Fruit fly (Drosophila melanogaster) whole organism, embryonic: Measurements from ENCODE around the gene CG8814.
A peak's percentile ranks its signal among the peaks of the same experiment; 100 is the strongest.

Experiments
- Atf3 ChIP-seq: fragments of 200-800 bp; sonication (Bioruptor generic); optimal IDR thresholded peaks from 3 replicates; lab custom pipeline; 2016; ENCODE audit warnings: missing biosample characterization, missing genetic modification characterization
- CG10267 ChIP-seq: fragments of 200-800 bp; sonication (Bioruptor generic); optimal IDR thresholded peaks from 2 replicates; lab custom pipeline; 2018; ENCODE audit warnings: missing biosample characterization, mild to moderate bottlenecking, missing genetic modification characterization, moderate library complexity
- CG11085 ChIP-seq: fragments of 200-800 bp; sonication (Bioruptor generic); IDR thresholded peaks from 2 replicates; pipeline ENCODE4 v1.3.6; 2022; ENCODE audit warnings: missing biosample characterization, missing genetic modification characterization
- CG14441 ChIP-seq: fragments of 200-800 bp; sonication (Bioruptor generic); IDR thresholded peaks from 2 replicates; pipeline ENCODE4 v1.3.6; 2022; ENCODE audit warnings: missing biosample characterization, missing genetic modification characterization
- CG15269 ChIP-seq: fragments of 200-800 bp; sonication (Bioruptor generic); optimal IDR thresholded peaks from 2 replicates; lab custom pipeline; 2018; ENCODE audit warnings: missing biosample characterization, mild to moderate bottlenecking, missing genetic modification characterization, moderate library complexity
- CG1792 ChIP-seq: fragments of 200-800 bp; sonication (Bioruptor generic); optimal IDR thresholded peaks from 2 replicates; lab custom pipeline; 2016; ENCODE audit warnings: missing biosample characterization, missing genetic modification characterization
- CG2129 ChIP-seq: fragments of 200-800 bp; sonication (Bioruptor generic); IDR thresholded peaks from 2 replicates; pipeline ENCODE4 v1.3.6; 2022; ENCODE audit warnings: missing biosample characterization, missing genetic modification characterization; ENCODE audit not compliant: partially characterized antibody
- CG31441 ChIP-seq: fragments of 200-800 bp; sonication (Bioruptor generic); IDR thresholded peaks from 2 replicates; pipeline ENCODE4 v1.3.6; 2022; ENCODE audit warnings: missing biosample characterization, missing genetic modification characterization
- CG34376 ChIP-seq: fragments of 200-800 bp; sonication (Bioruptor generic); optimal IDR thresholded peaks from 2 replicates; lab custom pipeline; 2018; ENCODE audit warnings: missing biosample characterization, mild to moderate bottlenecking, missing genetic modification characterization
- CG3726 ChIP-seq: fragments of 200-800 bp; sonication (Bioruptor generic); IDR thresholded peaks from 3 replicates; pipeline ENCODE4, ENCODE4 v1.3.6; 2022; ENCODE audit warnings: missing biosample characterization, missing genetic modification characterization
- CG4424 ChIP-seq: fragments of 200-800 bp; sonication (Bioruptor generic); optimal IDR thresholded peaks from 3 replicates; lab custom pipeline; 2016; ENCODE audit warnings: missing biosample characterization, missing genetic modification characterization
- CG7963 ChIP-seq: fragments of 200-800 bp; sonication (Bioruptor generic); IDR thresholded peaks from 3 replicates; pipeline ENCODE4 v1.3.6; 2022; ENCODE audit warnings: missing biosample characterization, missing genetic modification characterization; ENCODE audit not compliant: partially characterized antibody
- CG8290 ChIP-seq, 3 experiments: fragments of 200-800 bp; sonication (Bioruptor generic); optimal IDR thresholded peaks; 2 replicates each; lab custom pipeline; 2016 to 2019; ENCODE audit warnings: missing biosample characterization in 3 of 3, missing genetic modification characterization in 3 of 3, mild to moderate bottlenecking in 2 of 3, moderate library complexity in 1 of 3
- CG9797 ChIP-seq: fragments of 200-800 bp; sonication (Bioruptor generic); optimal IDR thresholded peaks from 3 replicates; lab custom pipeline; 2018; ENCODE audit warnings: missing biosample characterization, mild to moderate bottlenecking, missing genetic modification characterization
- CG9817 ChIP-seq: fragments of 200-800 bp; sonication (Bioruptor generic); optimal IDR thresholded peaks from 2 replicates; lab custom pipeline; 2018; ENCODE audit warnings: missing biosample characterization, mild to moderate bottlenecking, missing genetic modification characterization, moderate library complexity
- Chrac-16 ChIP-seq: fragments of 200-800 bp; sonication (Bioruptor generic); optimal IDR thresholded peaks from 3 replicates; lab custom pipeline; 2016; ENCODE audit warnings: missing biosample characterization, missing genetic modification characterization
- CoRest ChIP-seq: fragments of 200-800 bp; sonication (Bioruptor generic); optimal IDR thresholded peaks from 3 replicates; lab custom pipeline; 2018; ENCODE audit warnings: missing biosample characterization, mild to moderate bottlenecking, missing genetic modification characterization, moderate library complexity
- D19B ChIP-seq: fragments of 200-800 bp; sonication (Bioruptor generic); optimal IDR thresholded peaks from 2 replicates; lab custom pipeline; 2017; ENCODE audit warnings: missing biosample characterization, mild to moderate bottlenecking, missing genetic modification characterization
- Dref ChIP-seq: fragments of 200-800 bp; sonication (Bioruptor generic); IDR thresholded peaks from 2 replicates; pipeline ENCODE4 v1.3.6; 2022; ENCODE audit warnings: missing biosample characterization, missing genetic modification characterization
- E2f1 ChIP-seq: fragments of 200-800 bp; sonication (Bioruptor generic); IDR thresholded peaks from 2 replicates; pipeline ENCODE4 v1.3.6; 2022; ENCODE audit warnings: missing biosample characterization, missing genetic modification characterization
- Fer3 ChIP-seq: fragments of 200-800 bp; sonication (Bioruptor generic); optimal IDR thresholded peaks from 2 replicates; lab custom pipeline; 2018; ENCODE audit warnings: missing biosample characterization, mild to moderate bottlenecking, missing genetic modification characterization, moderate library complexity
- Gug ChIP-seq: fragments of 200-800 bp; sonication (Bioruptor generic); IDR thresholded peaks from 4 replicates; pipeline ENCODE4 v1.3.6; 2022; ENCODE audit warnings: missing biosample characterization, missing genetic modification characterization
- HmgZ ChIP-seq: fragments of 200-800 bp; sonication (Bioruptor generic); optimal IDR thresholded peaks from 2 replicates; lab custom pipeline; 2018; ENCODE audit warnings: missing biosample characterization, mild to moderate bottlenecking, missing genetic modification characterization
- Hmx ChIP-seq: fragments of 200-800 bp; sonication (Bioruptor generic); optimal IDR thresholded peaks from 2 replicates; lab custom pipeline; 2016; ENCODE audit warnings: missing biosample characterization, missing genetic modification characterization
- Hr39 ChIP-seq: fragments of >200 bp; optimal IDR thresholded peaks from 2 replicates; lab custom pipeline; 2017
- NC2β ChIP-seq: fragments of 200-800 bp; sonication (Bioruptor generic); optimal IDR thresholded peaks from 2 replicates; lab custom pipeline; 2016; ENCODE audit warnings: missing biosample characterization, missing genetic modification characterization
- Xbp1 ChIP-seq: fragments of 200-800 bp; sonication (Bioruptor generic); optimal IDR thresholded peaks from 3 replicates; lab custom pipeline; 2016; ENCODE audit warnings: missing biosample characterization, mild to moderate bottlenecking, missing genetic modification characterization
- al ChIP-seq: fragments of 200-800 bp; sonication (Bioruptor generic); IDR thresholded peaks from 2 replicates; pipeline ENCODE4 v1.3.6; 2022; ENCODE audit warnings: missing biosample characterization, missing genetic modification characterization
- amos ChIP-seq: fragments of 200-800 bp; sonication (Bioruptor generic); IDR thresholded peaks from 2 replicates; pipeline ENCODE4 v1.3.6; 2022; ENCODE audit warnings: missing biosample characterization, missing genetic modification characterization; ENCODE audit not compliant: partially characterized antibody
- cg ChIP-seq: fragments of 200-800 bp; sonication (Bioruptor generic); optimal IDR thresholded peaks from 3 replicates; lab custom pipeline; 2019; ENCODE audit warnings: missing biosample characterization, mild to moderate bottlenecking, missing genetic modification characterization, moderate library complexity
- croc ChIP-seq: fragments of 200-800 bp; sonication (Bioruptor generic); conservative IDR thresholded peaks from 3 replicates; pipeline ENCODE4 v1.3.6; 2022; ENCODE audit warnings: missing biosample characterization, missing genetic modification characterization
- dm ChIP-seq: fragments of 200-800 bp; sonication (Bioruptor generic); optimal IDR thresholded peaks from 3 replicates; lab custom pipeline; 2016; ENCODE audit warnings: missing biosample characterization, missing genetic modification characterization
- ewg ChIP-seq: fragments of 200-800 bp; sonication (Bioruptor generic); optimal IDR thresholded peaks from 3 replicates; lab custom pipeline; 2017; ENCODE audit warnings: mild to moderate bottlenecking, missing biosample characterization, missing genetic modification reagents, missing genetic modification characterization
- fu2 ChIP-seq: fragments of 200-800 bp; sonication (Bioruptor generic); optimal IDR thresholded peaks from 2 replicates; lab custom pipeline; 2016; ENCODE audit warnings: missing biosample characterization, missing genetic modification characterization
- gem ChIP-seq: fragments of 200-800 bp; sonication (Bioruptor generic); optimal IDR thresholded peaks from 2 replicates; lab custom pipeline; 2019; ENCODE audit warnings: missing biosample characterization, mild to moderate bottlenecking, missing genetic modification characterization, moderate library complexity
- gfzf ChIP-seq: fragments of 200-800 bp; sonication (Bioruptor generic); optimal IDR thresholded peaks from 2 replicates; lab custom pipeline; 2016; ENCODE audit warnings: missing biosample characterization, mild to moderate bottlenecking, missing genetic modification characterization, moderate library complexity
- h ChIP-seq: fragments of >200 bp; optimal IDR thresholded peaks from 2 replicates; lab custom pipeline; 2017
- ham ChIP-seq: fragments of 200-800 bp; sonication (Bioruptor generic); IDR thresholded peaks from 2 replicates; pipeline ENCODE4 v1.3.6; 2022; ENCODE audit warnings: missing biosample characterization, missing genetic modification characterization
- jumu ChIP-seq: fragments of 200-800 bp; sonication (Bioruptor generic); optimal IDR thresholded peaks from 3 replicates; lab custom pipeline; 2016; ENCODE audit warnings: missing biosample characterization, missing genetic modification characterization
- nerfin-1 ChIP-seq: fragments of 200-800 bp; sonication (Bioruptor generic); optimal IDR thresholded peaks from 3 replicates; lab custom pipeline; 2019; ENCODE audit warnings: missing biosample characterization, mild to moderate bottlenecking, missing genetic modification characterization, moderate library complexity
- nom ChIP-seq: fragments of 200-800 bp; sonication (Bioruptor generic); optimal IDR thresholded peaks from 2 replicates; lab custom pipeline; 2017; ENCODE audit warnings: missing biosample characterization, missing genetic modification characterization, mild to moderate bottlenecking, moderate library complexity, missing genetic modification reagents
- odd ChIP-seq: fragments of 200-800 bp; sonication (Bioruptor generic); optimal IDR thresholded peaks from 2 replicates; lab custom pipeline; 2017; ENCODE audit warnings: missing biosample characterization, mild to moderate bottlenecking, missing genetic modification characterization
- otp ChIP-seq: fragments of 200-800 bp; sonication (Bioruptor generic); IDR thresholded peaks from 3 replicates; pipeline ENCODE4, ENCODE4 v1.3.6; 2022; ENCODE audit warnings: missing biosample characterization, missing genetic modification characterization
- pros ChIP-seq: fragments of 200-800 bp; sonication (Bioruptor generic); optimal IDR thresholded peaks from 3 replicates; lab custom pipeline; 2019; ENCODE audit warnings: missing biosample characterization, mild to moderate bottlenecking, missing genetic modification characterization, moderate library complexity
- shn ChIP-seq: fragments of 200-800 bp; sonication (Bioruptor generic); optimal IDR thresholded peaks from 3 replicates; lab custom pipeline; 2016; ENCODE audit warnings: missing biosample characterization, missing genetic modification characterization
- sisA ChIP-seq: fragments of 200-800 bp; sonication (Bioruptor generic); IDR thresholded peaks from 2 replicates; pipeline ENCODE4 v1.3.6; 2022; ENCODE audit warnings: missing biosample characterization, missing genetic modification characterization
- slp2 ChIP-seq: fragments of 200-800 bp; sonication (Bioruptor generic); optimal IDR thresholded peaks from 2 replicates; lab custom pipeline; 2016; ENCODE audit warnings: missing biosample characterization, missing genetic modification characterization
- so ChIP-seq: fragments of 200-800 bp; sonication (Bioruptor generic); IDR thresholded peaks from 3 replicates; pipeline ENCODE4 v1.3.6; 2022; ENCODE audit warnings: missing biosample characterization, missing genetic modification characterization
- tgo ChIP-seq: fragments of 200-800 bp; sonication (Bioruptor generic); IDR thresholded peaks from 3 replicates; pipeline ENCODE4 v1.3.6; 2022; ENCODE audit warnings: missing biosample characterization, missing genetic modification characterization
- tna ChIP-seq: fragments of 200-800 bp; sonication (Bioruptor generic); IDR thresholded peaks from 2 replicates; pipeline ENCODE4 v1.3.6; 2022; ENCODE audit warnings: missing biosample characterization, missing genetic modification characterization; ENCODE audit not compliant: partially characterized antibody
- zfh1 ChIP-seq: fragments of 200-800 bp; sonication (Bioruptor generic); IDR thresholded peaks from 3 replicates; pipeline ENCODE4 v1.3.6; 2022; ENCODE audit warnings: missing biosample characterization, missing genetic modification characterization

Gene CG8814

dm6 chr2L:2878188-2878587 is 3.5 kb downstream of the CG8814 start, which contains the start of the genes Prx6a and Sbat (continued):
- TF ChIP-seq Xbp1 (GFP tag; lab: Kevin White, UChicago) (peak; percentile 79), CG2129 (no peak), h (lab: Kevin White, UChicago) (no peak), dm (GFP tag; lab: Kevin White, UChicago) (peak; percentile 44), HmgZ (tag; lab: Kevin White, UChicago) (peak; percentile 92), croc (GFP tag; lab: Robert Waterston, UW) (peak; percentile 73), amos (GFP tag; lab: Robert Waterston, UW) (peak; percentile 33; the same call in 1 of the 2 replicates), otp (GFP tag; lab: Robert Waterston, UW) (no peak), tna (GFP tag; lab: Robert Waterston, UW) (no peak), Gug (GFP tag; lab: Robert Waterston, UW) (peak; percentile 56; the same call in 2 of the 4 replicates), CoRest (tag; lab: Kevin White, UChicago) (peak; percentile 86), CG14441 (GFP tag; lab: Robert Waterston, UW) (peak; percentile 62), zfh1 (GFP tag; lab: Robert Waterston, UW) (0 out of 3 replicates have a peak, but pooled peaks have one; percentile 48), CG10267 (tag; lab: Kevin White, UChicago) (peak; percentile 58), Dref (GFP tag; lab: Robert Waterston, UW) (peak; percentile 34; the same call in 1 of the 2 replicates), E2f1 (GFP tag; lab: Robert Waterston, UW) (peak; percentile 50), CG3726 (no peak), nom (GFP tag; lab: Kevin White, UChicago) (peak; percentile 32), ham (GFP tag; lab: Robert Waterston, UW) (no peak), pros (GFP tag; lab: Kevin White, UChicago) (no peak), CG1792 (GFP tag; lab: Kevin White, UChicago) (peak; percentile 52), Hmx (GFP tag; lab: Kevin White, UChicago) (no peak), CG9797 (GFP tag; lab: Kevin White, UChicago) (no peak), CG15269 (peak; percentile 69), CG9817 (tag; lab: Kevin White, UChicago) (peak; percentile 85), fu2 (GFP tag; lab: Kevin White, UChicago) (peak; percentile 66), ewg (peak; percentile 39), CG31441 (GFP tag; lab: Robert Waterston, UW) (peak; percentile 34), gem (tag; lab: Kevin White, UChicago) (peak; percentile 79), NC2β (peak; percentile 63), shn (GFP tag; lab: Kevin White, UChicago) (peak; percentile 75), CG4424 (peak; percentile 37), CG7963 (no peak), al (GFP tag; lab: Robert Waterston, UW) (peak; percentile 61), slp2 (peak; percentile 57), CG11085 (GFP tag; lab: Robert Waterston, UW) (peak; percentile 59), sisA (GFP tag; lab: Robert Waterston, UW) (peak; percentile 70), cg (GFP tag; lab: Kevin White, UChicago) (peak; percentile 95), Hr39 (lab: Kevin White, UChicago) (no peak), Chrac-16 (GFP tag; lab: Kevin White, UChicago) (peak; percentile 49), Atf3 (peak; percentile 40), D19B (GFP tag; lab: Kevin White, UChicago) (peak; percentile 47), CG34376 (peak; percentile 91), nerfin-1 (tag; lab: Kevin White, UChicago) (peak; percentile 68), jumu (GFP tag; lab: Kevin White, UChicago) (peak; percentile 74), CG8290 (GFP tag; optimal IDR thresholded peaks at IDR 0.05; lab: Kevin White, UChicago) (peak; percentile 60), CG8290 (tag; optimal IDR thresholded peaks at IDR 0.05; lab: Kevin White, UChicago) (peak; percentile 55 to 69), gfzf (GFP tag; lab: Kevin White, UChicago) (peak; percentile 11), tgo (peak; percentile 56; the same call in 2 of the 3 replicates), odd (GFP tag; lab: Kevin White, UChicago) (peak; percentile 33), so (no peak), Fer3 (tag; lab: Kevin White, UChicago) (peak; percentile 75)
